Worm (Caenorhabditis elegans) whole organism, L4/young adult: Measurements from ENCODE around the gene Y47D7A.17.

Experiments used
- W03F9.2 ChIP-seq: fragments of 150-350 bp; optimal IDR thresholded peaks from 2 replicates; lab custom pipeline; 2014; ENCODE audit warnings: missing biosample characterization, missing genetic modification characterization
- dao-5 ChIP-seq: sonication (generic microtip); optimal IDR thresholded peaks from 2 replicates; lab custom pipeline; 2016; ENCODE audit warnings: missing genotype, missing genetic modification characterization, moderate library complexity, missing compliant biosample characterization
- him-1 ChIP-seq: sonication (generic microtip); optimal IDR thresholded peaks from 2 replicates; lab custom pipeline; 2016; ENCODE audit warnings: missing genotype, missing genetic modification reagents, missing genetic modification characterization, missing compliant biosample characterization

The Y47D7A.17 gene

DNA sequence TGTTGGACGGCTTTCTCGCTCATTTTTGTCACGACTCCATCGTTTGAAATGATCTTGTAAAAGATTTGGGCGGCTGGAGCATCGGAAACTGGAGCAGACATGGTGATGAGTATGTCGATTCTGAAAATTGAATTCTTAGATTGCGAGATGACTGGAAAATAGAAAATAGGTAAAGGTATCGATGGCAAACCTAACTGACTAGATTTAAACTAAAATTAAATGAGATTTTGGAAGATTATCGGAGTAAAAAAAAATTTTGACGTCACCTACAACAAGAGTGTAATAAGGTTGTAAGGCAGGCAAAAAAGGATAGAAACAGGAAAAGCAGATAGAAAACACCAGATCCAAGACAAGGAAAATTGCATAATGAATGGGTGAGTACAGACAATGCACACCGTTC is 9.9 kb upstream of the Y47D7A.17 start, which contains the start of gene skr-14:
Gene skr-14 (minus strand): TSS at position 101 of the 400 bp plus-strand sequence.
- TF ChIP-seq him-1 (tag; lab: Kevin White, UChicago): no peak
- no peak for TF ChIP-seq dao-5 (tag; lab: Kevin White, UChicago)
- no peak for TF ChIP-seq W03F9.2 (tag; lab: Kevin White, UChicago)

DNA sequence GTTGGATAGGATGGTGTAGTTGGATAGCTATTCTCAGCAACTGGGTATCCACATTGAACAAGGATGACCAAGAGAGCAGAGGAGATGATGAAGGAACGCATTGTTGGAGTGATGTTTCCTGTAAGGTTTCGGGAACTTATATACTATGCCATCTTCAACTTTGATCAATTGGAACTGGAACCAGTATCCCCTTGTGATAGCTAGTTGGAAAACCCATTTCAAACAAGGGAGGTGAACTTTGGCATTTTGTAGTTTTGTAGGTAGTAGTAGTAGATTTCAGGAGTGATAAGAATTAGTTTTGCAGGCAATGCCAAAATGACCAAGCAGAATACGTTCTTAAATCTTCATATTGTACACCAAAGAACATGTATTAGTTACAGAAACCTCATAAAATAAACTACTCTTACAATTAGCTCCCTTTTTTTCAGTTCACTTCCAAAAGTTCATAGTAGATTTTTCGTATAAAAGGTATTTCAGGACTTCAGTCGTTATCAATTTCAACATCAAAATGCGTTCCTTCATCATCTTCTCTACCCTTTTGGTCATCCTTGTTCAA is 8.2 kb upstream of the Y47D7A.17 start, which contains the start of the genes Y47D7A.7 and Y47D7A.2:
Gene Y47D7A.7 (minus strand): TSS at position 101 of the 556 bp plus-strand sequence.
Gene Y47D7A.2 (plus strand): TSS at position 506 of the 556 bp plus-strand sequence.
- TF ChIP-seq dao-5 (tag; lab: Kevin White, UChicago) (no peak), him-1 (tag; lab: Kevin White, UChicago) (no peak), W03F9.2 (tag; lab: Kevin White, UChicago) (no peak)

DNA sequence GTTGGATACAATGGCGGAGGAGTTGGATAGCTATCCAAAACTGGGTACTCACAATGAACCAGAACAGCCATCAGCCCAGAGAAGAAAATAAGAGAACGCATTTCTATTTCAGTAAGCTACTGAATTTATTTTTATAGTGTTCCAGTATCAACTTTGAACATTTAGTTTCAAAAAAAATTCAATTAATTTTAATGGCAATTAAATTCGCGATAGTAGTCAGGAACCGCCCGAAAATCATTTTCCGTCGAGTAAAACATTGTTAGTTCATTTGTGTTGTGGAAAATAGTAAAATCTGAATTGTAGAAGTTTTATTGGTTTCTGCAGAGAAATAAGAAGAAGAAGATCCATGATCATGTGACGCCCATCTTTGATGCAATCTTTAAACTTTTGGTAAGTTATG is 6.5 kb upstream of the Y47D7A.17 start, which contains the start of gene Y47D7A.6:
Gene Y47D7A.6 (minus strand): TSS at position 101 of the 400 bp plus-strand sequence.
- no peak for TF ChIP-seq dao-5 (tag; lab: Kevin White, UChicago)
- no peak for TF ChIP-seq him-1 (tag; lab: Kevin White, UChicago)
- no peak for TF ChIP-seq W03F9.2 (tag; lab: Kevin White, UChicago)

DNA sequence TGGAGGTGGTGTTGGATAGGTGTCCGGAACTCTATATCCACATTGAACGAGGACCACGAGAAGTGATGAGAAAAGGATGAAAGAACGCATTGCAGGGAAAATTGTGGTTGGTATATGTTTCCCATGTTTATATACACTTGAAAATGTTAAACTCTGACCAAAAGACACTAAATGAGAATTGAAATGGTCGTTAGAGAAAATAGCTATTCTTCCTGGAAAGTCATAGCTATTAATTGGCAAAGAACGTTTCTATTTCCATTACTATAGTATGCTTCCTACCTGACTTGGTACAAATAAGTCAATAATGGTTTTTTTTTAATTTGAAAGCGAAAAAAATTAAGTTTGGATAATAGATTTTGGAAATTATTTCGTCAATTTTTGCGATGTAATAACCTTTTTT is 5.1 kb upstream of the Y47D7A.17 start, which contains the start of gene Y47D7A.18:
Gene Y47D7A.18 (minus strand): TSS at position 101 of the 400 bp plus-strand sequence.
- TF ChIP-seq dao-5 (tag; lab: Kevin White, UChicago) (no peak), W03F9.2 (tag; lab: Kevin White, UChicago) (no peak), him-1 (tag; lab: Kevin White, UChicago) (no peak)

DNA sequence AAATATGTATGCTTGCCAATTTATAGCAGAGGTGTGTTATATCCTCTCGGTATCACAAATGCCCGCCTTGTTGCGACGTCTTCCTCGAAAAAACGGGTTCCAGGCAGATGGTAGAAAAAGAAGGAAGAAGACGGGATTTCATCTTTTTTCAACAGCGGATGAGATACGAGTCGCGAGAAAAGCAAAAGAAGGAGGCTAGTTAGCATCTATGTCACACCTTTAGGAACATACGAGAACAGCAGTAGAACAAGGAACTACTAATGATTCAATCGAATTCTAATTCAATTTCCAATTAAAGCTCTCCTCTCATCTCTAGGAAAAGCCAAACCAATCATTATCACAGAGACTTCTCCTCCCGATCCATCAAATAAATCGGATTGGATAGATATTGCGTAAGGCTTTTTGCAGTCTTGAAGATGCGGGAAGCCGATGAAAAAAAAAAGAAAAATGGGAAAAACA is 3.0 kb upstream of the Y47D7A.17 start, which contains the start of gene grl-5:
Gene grl-5 (minus strand): TSS at position 51 of the 459 bp plus-strand sequence.
- no peak for TF ChIP-seq W03F9.2 (tag; lab: Kevin White, UChicago)
- TF ChIP-seq him-1 (tag; lab: Kevin White, UChicago): no peak
- TF ChIP-seq dao-5 (tag; lab: Kevin White, UChicago): no peak

DNA sequence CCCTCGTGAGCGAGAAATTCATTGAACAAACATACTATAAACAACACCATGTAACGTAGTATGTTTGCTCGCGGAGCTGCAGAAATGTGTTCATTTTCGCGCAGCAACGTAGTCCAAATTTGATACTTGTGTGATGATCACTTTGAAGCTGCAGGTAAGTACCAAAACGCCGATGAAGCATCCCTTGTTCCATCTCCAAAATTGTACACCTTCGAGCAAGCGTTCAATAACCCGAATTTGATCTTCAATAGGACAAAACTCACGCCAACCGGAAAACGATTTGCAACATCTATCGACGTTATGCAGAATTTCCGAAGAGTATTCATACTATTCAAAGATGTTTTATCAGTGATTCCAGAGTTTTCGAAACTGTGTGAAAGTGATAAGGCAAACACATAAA is 971 bp downstream of the Y47D7A.17 start, which contains the start of gene Y47D7A.3:
Gene Y47D7A.3 (plus strand): TSS at position 301 of the 400 bp plus-strand sequence.
- no peak for TF ChIP-seq dao-5 (tag; lab: Kevin White, UChicago)
- TF ChIP-seq him-1 (tag; lab: Kevin White, UChicago): no peak
- TF ChIP-seq W03F9.2 (tag; lab: Kevin White, UChicago): no peak

DNA sequence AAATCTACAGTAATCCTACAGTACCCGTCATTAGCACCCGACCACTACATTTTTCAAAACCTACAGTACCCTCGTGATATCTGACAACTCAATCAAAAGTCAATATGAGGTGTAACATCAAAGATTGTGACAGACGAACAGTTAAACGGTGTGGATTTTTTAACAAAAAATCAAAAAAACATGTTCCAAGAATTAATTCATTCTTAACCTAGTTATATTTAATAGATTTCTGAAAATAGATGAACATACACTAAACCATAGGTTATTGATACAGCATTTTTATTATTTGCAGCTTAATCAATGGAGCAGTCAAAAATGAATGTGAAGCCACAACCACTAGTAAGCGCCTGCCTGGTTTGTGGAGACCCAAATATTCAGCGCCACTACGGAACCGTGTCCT is 4.1 kb downstream of the Y47D7A.17 start, which contains the start of gene nhr-118:
Gene nhr-118 (plus strand): TSS at position 301 of the 400 bp plus-strand sequence.
- TF ChIP-seq W03F9.2 (tag; lab: Kevin White, UChicago) (no peak), dao-5 (tag; lab: Kevin White, UChicago) (no peak)

DNA sequence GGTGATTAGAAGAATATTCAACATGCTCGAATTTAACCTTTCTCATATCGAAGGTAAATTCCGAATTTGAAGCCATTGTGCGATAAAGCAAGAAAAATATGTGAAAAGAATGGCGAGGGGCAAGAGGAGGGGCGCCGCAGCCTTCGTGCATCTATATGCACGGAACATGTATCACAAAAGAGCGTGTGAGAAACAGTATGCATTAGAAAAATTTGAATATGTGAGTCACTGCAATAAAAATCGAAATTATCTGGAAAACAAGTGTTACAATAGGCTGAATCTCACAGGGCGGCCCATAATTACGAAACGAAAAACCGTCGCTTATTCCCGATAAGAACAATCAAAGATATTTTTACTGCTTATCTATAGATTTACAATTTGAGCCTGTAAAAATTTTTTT is 9.7 kb downstream of the Y47D7A.17 start, which contains the start of gene F13A2.5:
Gene F13A2.5 (minus strand): TSS at position 101 of the 400 bp plus-strand sequence.
- TF ChIP-seq dao-5 (tag; lab: Kevin White, UChicago) (no peak), him-1 (tag; lab: Kevin White, UChicago) (no peak)

DNA sequence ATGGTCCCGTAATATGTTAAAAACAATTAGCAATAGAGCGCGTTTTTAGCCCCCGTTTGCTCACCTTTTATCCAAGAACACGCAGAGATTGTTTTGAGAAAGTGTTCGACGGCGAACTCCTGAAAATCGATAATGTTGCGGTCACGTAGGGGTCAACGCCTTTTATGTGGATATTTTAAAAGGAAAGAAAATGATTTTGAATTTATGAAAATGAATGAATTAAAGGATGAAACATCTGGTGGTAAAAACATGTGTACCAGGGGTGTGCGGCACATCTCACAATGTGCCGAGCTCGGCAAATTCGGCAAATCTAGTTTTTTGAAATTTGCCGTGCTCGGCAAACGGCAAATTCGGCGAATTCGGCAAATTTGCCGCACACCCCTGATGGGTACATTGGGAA is 11.5 kb downstream of the Y47D7A.17 start, which contains the start of gene F13A2.4:
Gene F13A2.4 (minus strand): TSS at position 101 of the 400 bp plus-strand sequence.
- TF ChIP-seq him-1 (tag; lab: Kevin White, UChicago): no peak
- TF ChIP-seq dao-5 (tag; lab: Kevin White, UChicago): no peak
- TF ChIP-seq W03F9.2 (tag; lab: Kevin White, UChicago): no peak

DNA sequence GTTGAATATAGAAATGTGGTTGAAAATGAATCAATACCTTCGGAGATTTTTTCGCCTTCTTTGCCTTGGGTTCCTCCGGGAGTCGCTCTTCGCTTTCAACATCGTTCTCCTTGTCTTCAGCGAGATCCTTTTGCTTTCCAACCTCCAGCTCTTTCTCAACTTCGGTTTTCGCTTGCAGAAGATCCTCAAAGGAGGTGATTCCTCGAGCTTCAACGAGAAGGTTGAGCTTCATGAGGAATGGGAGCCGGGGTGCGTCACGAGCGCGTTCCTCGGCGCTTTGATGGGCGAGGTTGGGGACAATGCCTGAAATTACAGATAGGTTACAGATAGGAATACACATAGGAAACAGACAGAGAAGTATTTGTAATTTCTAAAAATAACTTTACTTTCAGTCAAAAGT is 12.7 kb downstream of the Y47D7A.17 start:
- TF ChIP-seq W03F9.2 (tag; lab: Kevin White, UChicago): no peak
- TF ChIP-seq dao-5 (tag; lab: Kevin White, UChicago): no peak
- TF ChIP-seq him-1 (tag; lab: Kevin White, UChicago): no peak

DNA sequence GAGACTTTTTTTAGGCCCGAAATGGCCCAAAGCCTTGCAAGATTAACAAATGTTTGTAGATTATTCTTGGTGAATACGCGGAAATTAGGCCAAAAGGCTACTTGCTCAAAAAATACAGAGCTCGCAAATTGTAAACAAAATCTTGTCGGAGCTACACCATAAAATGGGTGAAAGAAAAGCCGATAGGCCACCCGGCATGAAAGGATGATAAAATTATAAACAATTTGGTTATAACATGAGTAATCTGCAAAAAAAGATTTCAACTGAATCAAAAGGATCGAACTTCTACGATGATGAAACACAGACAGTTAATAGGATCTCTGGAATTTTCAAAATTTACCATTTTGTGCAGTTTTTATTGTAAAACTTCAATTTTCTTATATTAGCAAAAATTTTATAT is 13.5 kb downstream of the Y47D7A.17 start:
- no peak for TF ChIP-seq him-1 (tag; lab: Kevin White, UChicago)
- TF ChIP-seq W03F9.2 (tag; lab: Kevin White, UChicago): no peak
- no peak for TF ChIP-seq dao-5 (tag; lab: Kevin White, UChicago)

DNA sequence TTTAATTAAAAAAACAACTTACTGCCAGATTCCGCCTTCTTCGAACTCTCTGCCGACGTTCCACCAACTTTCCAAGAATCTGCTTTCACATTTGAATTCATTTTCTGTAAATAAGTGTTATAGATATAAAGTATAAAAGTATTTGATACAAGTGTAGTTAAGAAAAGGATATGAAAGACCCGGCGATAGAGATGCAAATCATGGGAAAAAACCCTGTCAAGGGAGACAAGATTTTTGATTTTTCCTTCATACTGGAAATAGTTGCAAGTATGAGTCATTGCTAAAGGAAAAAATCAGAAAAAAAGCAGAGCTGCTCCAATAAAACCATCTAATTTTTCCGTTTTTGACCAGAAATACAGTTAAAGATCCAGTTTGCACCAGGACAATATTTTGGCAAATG is 15.4 kb downstream of the Y47D7A.17 start, which contains the start of gene F13A2.3:
Gene F13A2.3 (minus strand): TSS at position 101 of the 400 bp plus-strand sequence.
- TF ChIP-seq W03F9.2 (tag; lab: Kevin White, UChicago): no peak

DNA sequence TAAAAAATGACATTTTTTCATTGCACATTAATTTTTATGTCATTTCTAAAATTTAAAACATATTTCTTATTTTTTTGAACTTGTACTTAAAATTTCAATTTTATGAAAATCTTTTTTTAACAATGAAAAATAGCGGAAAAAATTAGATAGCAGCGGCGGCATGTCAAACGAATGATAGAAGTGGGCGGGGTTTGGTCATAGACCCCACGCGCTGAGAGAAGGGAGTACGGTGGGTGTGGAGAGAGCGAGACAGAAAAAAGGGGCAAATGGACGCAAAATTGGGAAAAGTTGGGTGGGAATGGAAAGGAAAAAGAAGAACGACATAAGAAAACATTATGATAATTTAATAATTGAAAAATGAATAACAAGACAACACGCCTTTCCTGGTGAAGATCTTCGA is 23.7 kb downstream of the Y47D7A.17 start:
- TF ChIP-seq him-1 (tag; lab: Kevin White, UChicago) (no peak), dao-5 (tag; lab: Kevin White, UChicago) (no peak), W03F9.2 (tag; lab: Kevin White, UChicago) (no peak)
